Fruit fly (Drosophila melanogaster): ENCODE measurements around the gene CenG1A.

CenG1A gene

dm6 chr2L:13851098-13851497 lies 15.7 kb downstream of the CenG1A start:
- TF ChIP-seq noc (tag; optimal IDR thresholded peaks at IDR 0.05) = no peak

DNA sequence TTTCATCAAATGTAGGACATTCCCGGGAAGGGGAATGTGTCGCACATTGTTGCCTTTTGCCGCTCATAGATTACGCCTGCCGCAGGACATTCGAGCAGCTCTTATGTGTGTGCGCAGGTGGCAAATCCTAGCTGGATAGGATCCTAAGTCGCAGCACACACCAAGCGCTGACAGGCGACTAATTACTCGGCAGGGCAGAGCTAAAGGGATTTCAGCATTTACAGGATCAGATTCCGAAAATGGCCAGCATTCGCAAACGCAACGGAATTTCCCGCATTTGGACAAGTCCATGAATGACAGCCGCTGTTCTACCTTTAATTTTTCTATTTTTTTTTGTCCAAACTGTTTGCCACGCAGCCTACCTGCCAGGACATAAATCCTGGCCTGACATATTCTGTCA lies 32.3 kb downstream of the CenG1A start:
- TF ChIP-seq noc (tag; optimal IDR thresholded peaks at IDR 0.05) = no peak

DNA sequence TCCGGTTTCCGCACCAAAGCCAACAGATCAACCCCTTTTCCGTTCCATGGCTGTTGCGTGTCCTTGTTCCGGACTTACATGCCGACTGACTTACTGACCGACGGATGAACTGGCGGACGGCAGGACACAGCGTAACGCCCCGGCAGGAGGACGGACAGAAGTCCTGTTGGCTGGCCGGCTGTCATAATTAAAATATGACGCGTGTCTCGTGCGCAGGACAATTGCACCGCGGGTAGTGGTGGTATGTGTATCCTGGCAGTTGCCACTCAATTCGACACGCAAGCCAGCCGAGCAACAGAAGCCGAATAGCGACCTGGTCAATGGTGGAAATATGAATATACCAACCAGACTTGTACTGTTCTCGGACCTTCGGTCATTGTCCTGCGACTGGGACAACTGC lies 34.0 kb downstream of the CenG1A start:
- TF ChIP-seq noc (tag; optimal IDR thresholded peaks at IDR 0.05) = no peak

- TF ChIP-seq noc (tag; optimal IDR thresholded peaks at IDR 0.05) = no peak
Observed at dm6 chr2L:13873147-13873546, 37.8 kb downstream of the CenG1A start.

DNA sequence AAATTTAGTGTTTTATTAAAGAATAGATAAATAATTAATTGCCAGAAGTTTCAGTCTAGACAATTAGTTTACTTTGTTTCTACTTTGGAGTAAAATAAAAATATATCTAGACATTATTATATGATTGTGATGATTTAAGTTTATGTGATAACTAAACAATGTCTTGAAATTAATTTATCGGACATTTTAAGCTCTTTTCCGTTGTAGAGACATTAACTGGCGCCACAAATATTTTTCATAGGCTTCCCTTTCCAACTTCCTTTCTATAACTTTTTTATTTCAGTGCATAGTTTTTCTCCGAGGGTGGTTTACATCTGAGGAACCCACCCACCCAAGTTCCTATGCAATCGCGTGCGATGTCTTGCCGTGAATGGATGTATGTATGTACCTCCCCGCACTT lies 41.3 kb downstream of the CenG1A start:
- TF ChIP-seq noc (tag; optimal IDR thresholded peaks at IDR 0.05) = no peak

DNA sequence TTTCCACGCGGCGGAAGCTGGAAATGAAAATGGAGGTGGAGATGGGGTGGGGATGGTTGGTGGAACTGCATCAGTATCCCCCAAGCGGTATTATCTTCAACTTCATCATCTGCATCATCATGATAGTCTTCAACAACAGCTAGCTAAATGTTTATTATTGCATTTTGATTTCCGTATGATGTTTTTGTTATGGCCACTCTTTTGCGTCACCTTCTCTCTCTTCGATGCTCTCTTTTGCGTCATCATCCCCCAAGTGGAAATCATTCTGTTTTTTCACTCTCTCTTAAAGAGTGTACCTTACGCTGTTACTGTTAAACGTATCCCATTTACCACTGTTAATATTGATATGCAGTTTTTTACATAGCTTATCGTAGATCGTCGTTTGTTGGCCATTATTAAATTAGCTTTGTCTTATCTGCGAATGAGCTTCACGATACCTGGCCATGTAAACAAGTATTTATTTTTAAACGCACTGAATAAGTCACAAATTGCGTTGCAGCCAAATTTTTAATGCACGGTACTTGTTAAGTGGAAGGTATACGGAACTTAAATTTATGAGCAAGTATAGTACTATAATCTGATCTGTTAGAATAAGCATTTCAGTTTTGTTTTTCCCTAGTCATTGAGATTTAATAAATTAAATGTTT lies 42.7 kb downstream of the CenG1A start:
- no peak for TF ChIP-seq noc (tag; optimal IDR thresholded peaks at IDR 0.05)

- TF ChIP-seq noc (tag; optimal IDR thresholded peaks at IDR 0.05) = peak; percentile 31
Observed at dm6 chr2L:13878801-13879200, 43.4 kb downstream of the CenG1A start.

dm6 chr2L:13881387-13881902 lies 46.1 kb downstream of the CenG1A start:
- no peak for TF ChIP-seq noc (tag; optimal IDR thresholded peaks at IDR 0.05)

DNA sequence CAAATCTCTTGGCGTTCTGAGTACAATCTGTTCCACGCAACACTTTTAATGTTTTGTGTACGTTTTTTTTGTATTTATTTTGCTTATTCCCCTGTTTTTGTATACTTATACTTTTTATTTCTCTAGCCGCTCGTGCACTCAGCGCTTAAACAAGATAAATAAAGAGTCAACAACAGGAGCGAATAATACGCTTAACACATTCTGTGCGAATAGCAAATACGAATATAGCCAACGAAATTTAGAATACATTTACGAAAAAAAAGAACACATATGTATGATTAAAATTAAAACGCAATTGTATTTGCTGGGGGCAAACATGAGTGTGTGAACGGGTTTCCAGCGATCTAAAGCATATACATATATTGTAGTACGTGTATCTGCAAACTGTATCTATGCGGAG lies 46.6 kb downstream of the CenG1A start:
- peak; percentile 83 for TF ChIP-seq noc (tag; optimal IDR thresholded peaks at IDR 0.05)

dm6 chr2L:13884063-13884656 lies 48.8 kb downstream of the CenG1A start:
- TF ChIP-seq noc (tag; optimal IDR thresholded peaks at IDR 0.05) = no peak

DNA sequence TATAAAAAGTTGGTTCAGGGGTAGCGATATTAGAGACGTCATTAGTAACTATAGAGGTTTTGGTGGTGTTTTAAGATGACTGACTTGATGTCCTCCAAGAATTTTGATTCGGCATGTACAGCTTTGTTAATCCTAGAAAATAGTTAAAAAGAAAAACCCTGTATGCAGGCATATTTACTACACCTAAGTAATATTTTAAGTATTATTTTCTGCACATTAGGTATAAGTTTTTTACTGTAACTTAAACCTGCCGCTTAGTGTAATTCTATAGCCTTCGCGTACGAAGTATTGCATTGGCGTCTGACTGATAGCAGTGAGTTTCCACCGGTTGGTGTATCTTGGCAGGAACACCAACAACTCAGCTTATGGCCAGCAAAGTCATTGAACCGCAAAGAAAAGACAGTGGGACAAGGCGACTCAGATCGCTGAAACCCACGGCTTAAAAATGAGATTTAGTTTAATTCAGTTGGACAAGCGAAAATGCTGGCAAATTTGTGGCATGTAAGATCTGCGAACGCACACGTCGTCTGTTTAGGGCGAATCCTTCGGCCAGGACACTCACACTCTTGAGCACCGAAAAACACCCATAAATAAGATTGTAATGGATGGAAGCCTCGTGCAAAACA lies 49.4 kb downstream of the CenG1A start:
- TF ChIP-seq noc (tag; optimal IDR thresholded peaks at IDR 0.05) = no peak

dm6 chr2L:13886326-13887073 lies 51.1 kb downstream of the CenG1A start:
- no peak for TF ChIP-seq noc (tag; optimal IDR thresholded peaks at IDR 0.05)

- TF ChIP-seq noc (tag; optimal IDR thresholded peaks at IDR 0.05) = no peak
Observed at dm6 chr2L:13889934-13890333, 54.6 kb downstream of the CenG1A start.

DNA sequence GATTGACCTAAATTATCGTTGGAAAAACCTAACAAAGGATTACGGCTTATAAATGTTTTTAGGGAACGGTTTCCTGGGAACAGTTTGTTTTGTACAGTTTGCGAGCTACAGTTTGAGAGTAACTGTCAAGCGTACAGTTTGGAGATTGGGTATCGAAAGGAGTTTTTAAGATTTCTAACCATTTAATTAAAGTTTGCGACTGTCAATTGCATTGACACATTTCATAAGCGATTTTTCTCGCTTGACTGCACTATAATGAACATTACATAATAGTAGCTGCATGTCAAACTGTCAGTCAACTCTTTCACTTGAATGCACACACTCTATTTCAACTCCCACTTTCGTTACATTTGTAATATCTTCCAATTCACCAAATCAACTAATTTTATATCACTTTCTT lies 57.5 kb downstream of the CenG1A start:
- TF ChIP-seq noc (tag; optimal IDR thresholded peaks at IDR 0.05) = no peak

DNA sequence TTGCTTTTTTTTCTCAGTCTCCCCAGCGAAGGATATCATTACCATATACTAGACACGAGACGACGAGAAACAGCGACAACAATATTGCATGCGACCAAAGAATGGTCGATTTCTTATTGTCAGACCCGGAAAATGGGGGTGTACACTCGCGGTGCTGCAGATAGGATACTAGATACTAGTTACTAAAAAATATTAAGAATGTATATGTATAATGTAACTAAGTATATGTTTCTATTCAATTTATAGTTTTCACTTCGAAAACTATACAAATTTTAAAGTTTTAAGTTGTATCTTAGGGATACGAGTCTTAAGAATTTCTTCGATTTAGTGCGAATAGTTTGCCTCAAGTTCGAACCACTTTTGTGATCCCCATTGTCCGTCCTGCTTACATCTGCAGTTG lies 58.1 kb downstream of the CenG1A start:
- TF ChIP-seq noc (tag; optimal IDR thresholded peaks at IDR 0.05) = no peak

DNA sequence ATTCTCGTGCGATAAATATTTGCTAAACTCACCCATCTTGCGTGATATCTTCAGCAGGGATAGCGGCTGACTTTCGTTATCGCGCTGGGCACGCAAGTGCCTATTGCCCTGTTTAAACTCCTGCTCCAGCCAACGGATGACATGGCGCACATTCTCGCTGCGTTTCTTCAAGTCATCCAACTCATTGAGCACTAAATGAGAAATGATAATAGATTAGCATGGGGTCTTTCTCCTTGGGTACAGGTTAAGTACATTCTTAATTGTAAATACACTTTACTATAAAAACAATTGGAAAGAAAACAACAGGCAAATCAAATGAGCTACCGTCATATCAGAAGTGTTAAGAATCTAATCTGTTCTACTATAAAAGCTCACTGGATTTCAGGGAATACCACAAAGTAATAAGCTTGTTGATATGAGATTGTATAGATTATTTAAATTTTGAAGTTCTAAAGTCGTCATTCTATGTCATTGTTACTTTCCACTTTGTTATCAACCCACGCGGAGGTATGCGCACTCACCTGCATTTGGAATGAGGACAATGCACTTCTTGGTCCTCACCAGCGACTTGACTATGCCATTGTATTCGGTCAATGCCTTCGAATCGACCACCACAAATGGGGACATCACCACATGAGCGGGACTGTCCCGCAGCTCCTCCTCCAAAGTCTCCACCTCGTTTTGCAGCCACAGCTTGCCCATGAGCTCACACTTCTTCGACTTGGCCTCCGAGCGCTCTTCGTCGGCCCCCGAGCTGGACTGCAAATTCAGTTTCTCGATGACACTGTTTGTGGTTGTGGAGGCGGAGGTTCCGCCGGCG lies 65.0 kb downstream of the CenG1A start:
- TF ChIP-seq noc (tag; optimal IDR thresholded peaks at IDR 0.05) = no peak
